Fruit fly (Drosophila melanogaster): ENCODE results near the gene CG7872.

Gene CG7872

dm6 chrX:15617916-15618315, 39.9 kb downstream of the CG7872 start (continued):
- no peak for TF ChIP-seq insv (GFP tag; optimal IDR thresholded peaks at IDR 0.05)
- TF ChIP-seq CG17385 (GFP tag; optimal IDR thresholded peaks at IDR 0.05): peak; percentile 11
- no peak for TF ChIP-seq Dll (GFP tag; IDR thresholded peaks at IDR 0.05; ENCODE audit: partially characterized antibody)
- TF ChIP-seq org-1 (GFP tag; optimal IDR thresholded peaks at IDR 0.05): no peak
- peak; percentile 13 for TF ChIP-seq lab (GFP tag; optimal IDR thresholded peaks at IDR 0.05)
- no peak for TF ChIP-seq CG18619 (GFP tag; optimal IDR thresholded peaks at IDR 0.05)
- no peak for TF ChIP-seq CG7928 (GFP tag; optimal IDR thresholded peaks at IDR 0.05)
- peak; percentile 50 for TF ChIP-seq CG2712 (tag; optimal IDR thresholded peaks at IDR 0.05)
- TF ChIP-seq YL-1 (GFP tag; optimal IDR thresholded peaks at IDR 0.05): no peak
- TF ChIP-seq pb (GFP tag; optimal IDR thresholded peaks at IDR 0.05): no peak
- no peak for TF ChIP-seq fru (optimal IDR thresholded peaks at IDR 0.05)
- TF ChIP-seq Poxn (GFP tag; IDR thresholded peaks at IDR 0.05): no peak
- no peak for TF ChIP-seq en (GFP tag; optimal IDR thresholded peaks at IDR 0.05)
- no peak for TF ChIP-seq cas (GFP tag; IDR thresholded peaks at IDR 0.05)
- 0 out of 3 replicates have a peak, but pooled peaks have one; percentile 55 for TF ChIP-seq Optix (GFP tag; IDR thresholded peaks at IDR 0.05)
- no peak for TF ChIP-seq CG3281 (GFP tag; optimal IDR thresholded peaks at IDR 0.05)
- TF ChIP-seq wor (GFP tag; IDR thresholded peaks at IDR 0.05): no peak
- TF ChIP-seq HmgD (GFP tag; optimal IDR thresholded peaks at IDR 0.05): no peak
- no peak for TF ChIP-seq Trl (optimal IDR thresholded peaks at IDR 0.05)
- TF ChIP-seq Trl (GFP tag; optimal IDR thresholded peaks at IDR 0.05): no peak
- TF ChIP-seq Med (GFP tag): peak; percentile 13
- TF ChIP-seq croc (GFP tag; conservative IDR thresholded peaks at IDR 0.05): peak; percentile 39; the same call in 1 of the 3 replicates
- 0 out of 3 replicates have a peak, but pooled peaks have one; percentile 12 for TF ChIP-seq CG2889 (GFP tag; IDR thresholded peaks at IDR 0.05)
- TF ChIP-seq CG1603 (tag; optimal IDR thresholded peaks at IDR 0.05): peak; percentile 60
- no peak for TF ChIP-seq CG12236 (GFP tag; optimal IDR thresholded peaks at IDR 0.05)
- TF ChIP-seq Sox102F (GFP tag; optimal IDR thresholded peaks at IDR 0.05): peak; percentile 70
- no peak for TF ChIP-seq Adf1 (GFP tag; IDR thresholded peaks at IDR 0.05)
- no peak for TF ChIP-seq wdn (GFP tag; IDR thresholded peaks at IDR 0.05)
- peak; percentile 44 for TF ChIP-seq fd96Cb (tag; optimal IDR thresholded peaks at IDR 0.05)
- no peak for TF ChIP-seq CG18599 (GFP tag; optimal IDR thresholded peaks at IDR 0.05)
- no peak for TF ChIP-seq CG8281 (tag; optimal IDR thresholded peaks at IDR 0.05)
- no peak for TF ChIP-seq Elba2 (GFP tag; optimal IDR thresholded peaks at IDR 0.05)
- TF ChIP-seq CG33557 (GFP tag; optimal IDR thresholded peaks at IDR 0.05): no peak
- TF ChIP-seq CG12071 (GFP tag; optimal IDR thresholded peaks at IDR 0.05): no peak
- TF ChIP-seq oc (tag; optimal IDR thresholded peaks at IDR 0.05): peak; percentile 54
- no peak for TF ChIP-seq Dfd (GFP tag; optimal IDR thresholded peaks at IDR 0.05)
- no peak for TF ChIP-seq NfI (GFP tag; optimal IDR thresholded peaks at IDR 0.05)
- TF ChIP-seq luna (GFP tag; optimal IDR thresholded peaks at IDR 0.05): no peak
- no peak for TF ChIP-seq inv (GFP tag; IDR thresholded peaks at IDR 0.05; ENCODE audit: partially characterized antibody)
- TF ChIP-seq CG2199 (GFP tag; IDR thresholded peaks at IDR 0.05): no peak
- no peak for TF ChIP-seq NC2α (GFP tag; optimal IDR thresholded peaks at IDR 0.05)
- no peak for TF ChIP-seq CG13894 (tag; optimal IDR thresholded peaks at IDR 0.05)
- no peak for TF ChIP-seq CHES-1-like (GFP tag; optimal IDR thresholded peaks at IDR 0.05)
- peak; percentile 75 for TF ChIP-seq zfh1 (GFP tag; IDR thresholded peaks at IDR 0.05)
- TF ChIP-seq CG16815 (GFP tag; optimal IDR thresholded peaks at IDR 0.05): no peak
- peak; percentile 45 for TF ChIP-seq Ssrp (tag; optimal IDR thresholded peaks at IDR 0.05)
- 0 out of 2 replicates have a peak, but pooled peaks have one; percentile 11 for TF ChIP-seq CG4360 (GFP tag; IDR thresholded peaks at IDR 0.05)
- no peak for TF ChIP-seq CG11085 (GFP tag; IDR thresholded peaks at IDR 0.05)
- no peak for TF ChIP-seq Hr39 (optimal IDR thresholded peaks at IDR 0.05)
- peak; percentile 85 for TF ChIP-seq Drgx (GFP tag; IDR thresholded peaks at IDR 0.05)
- peak; percentile 34 for TF ChIP-seq az2 (GFP tag; optimal IDR thresholded peaks at IDR 0.05)
- TF ChIP-seq CG30431 (GFP tag; optimal IDR thresholded peaks at IDR 0.05): peak; percentile 2
- TF ChIP-seq CG1647 (GFP tag; optimal IDR thresholded peaks at IDR 0.05): no peak

Measured in whole organism, embryonic.